Worm (Caenorhabditis elegans) whole organism, L4 larva: ENCODE data around the gene mrps-34.

Experiments used
- F10B5.3 ChIP-seq: sonication (generic microtip); optimal IDR thresholded peaks from 2 replicates; lab custom pipeline; 2016; ENCODE audit warnings: mild to moderate bottlenecking, missing genetic modification characterization, missing compliant biosample characterization
- F26F4.8 ChIP-seq: fragments of 200-800 bp; sonication (Bioruptor generic); conservative IDR thresholded peaks from 2 replicates; pipeline ENCODE4 v1.3.6; 2022; ENCODE audit warnings: missing genetic modification characterization, missing compliant biosample characterization
- F37D6.2 ChIP-seq: sonication (generic microtip); optimal IDR thresholded peaks from 2 replicates; lab custom pipeline; 2016; ENCODE audit warnings: mild to moderate bottlenecking, missing genetic modification characterization, missing compliant biosample characterization
- T20F7.1 ChIP-seq: fragments of 200-800 bp; sonication (Bioruptor generic); optimal IDR thresholded peaks from 2 replicates; lab custom pipeline; 2018; ENCODE audit warnings: mild to moderate bottlenecking, missing genetic modification characterization, missing compliant biosample characterization
- T26A8.4 ChIP-seq: fragments of 200-800 bp; sonication (Bioruptor generic); IDR thresholded peaks from 2 replicates; pipeline ENCODE4 v1.3.6; 2022; ENCODE audit warnings: missing genetic modification characterization, missing compliant biosample characterization
- ZK546.5 ChIP-seq, 2 experiments: sonication (generic microtip); optimal IDR thresholded peaks; 2 replicates each; lab custom pipeline; 2017; ENCODE audit warnings: missing biosample characterization in 2 of 2, missing genetic modification characterization in 2 of 2
- aha-1 ChIP-seq: fragments of 150-350 bp; peaks from one replicate; lab custom pipeline; 2014; ENCODE audit warnings: missing biosample characterization, missing genetic modification characterization
- dmd-8 ChIP-seq: fragments of 200-800 bp; sonication (Bioruptor generic); IDR thresholded peaks from 2 replicates; pipeline ENCODE4 v1.3.6; 2022; ENCODE audit warnings: missing genetic modification characterization, missing compliant biosample characterization
- dpl-1 ChIP-seq: fragments of 150-350 bp; optimal IDR thresholded peaks from 2 replicates; lab custom pipeline; 2014; ENCODE audit warnings: missing biosample characterization, missing genetic modification reagents, missing genetic modification characterization
- duxl-1 ChIP-seq: sonication (generic microtip); optimal IDR thresholded peaks from 2 replicates; lab custom pipeline; 2016; ENCODE audit warnings: mild to moderate bottlenecking, missing genetic modification characterization, moderate library complexity, missing compliant biosample characterization; ENCODE audit not compliant: poor library complexity
- gei-8 ChIP-seq: fragments of 200-800 bp; sonication (Bioruptor generic); optimal IDR thresholded peaks from 2 replicates; lab custom pipeline; 2018; ENCODE audit warnings: mild to moderate bottlenecking, missing genetic modification characterization, missing compliant biosample characterization
- hif-1 ChIP-seq, 2 experiments: sonication (generic microtip); optimal IDR thresholded peaks; 2 replicates each; lab custom pipeline; 2016 to 2017; ENCODE audit warnings: missing compliant biosample characterization in 2 of 2, missing genetic modification characterization in 2 of 2, missing genetic modification reagents in 2 of 2, missing genotype in 2 of 2, mild to moderate bottlenecking in 1 of 2
- hlh-11 ChIP-seq: fragments of 200-800 bp; sonication (Bioruptor generic); optimal IDR thresholded peaks from 2 replicates; lab custom pipeline; 2018; ENCODE audit warnings: mild to moderate bottlenecking, missing genetic modification characterization, missing compliant biosample characterization
- hlh-30 ChIP-seq: sonication (generic microtip); optimal IDR thresholded peaks from 2 replicates; lab custom pipeline; 2017; ENCODE audit warnings: antibody characterized with exemption, mild to moderate bottlenecking, missing genetic modification characterization, missing compliant biosample characterization; ENCODE audit not compliant: insufficient read depth
- hmg-1.1 ChIP-seq: fragments of 200-800 bp; sonication (Bioruptor generic); IDR thresholded peaks from 2 replicates; pipeline ENCODE4 v1.3.6; 2022; ENCODE audit warnings: missing genetic modification reagents, missing genetic modification characterization, missing compliant biosample characterization
- jun-1 ChIP-seq: fragments of 150-350 bp; optimal IDR thresholded peaks from 2 replicates; lab custom pipeline; 2014; ENCODE audit warnings: missing biosample characterization, missing genetic modification reagents, missing genetic modification characterization
- lin-1 ChIP-seq: fragments of 200-800 bp; sonication (Bioruptor generic); IDR thresholded peaks from 2 replicates; pipeline ENCODE4 v1.3.6; 2022; ENCODE audit warnings: missing genetic modification reagents, missing genetic modification characterization, missing compliant biosample characterization
- lsy-2 ChIP-seq, 2 experiments: fragments of 150-350 bp in 1 of 2; sonication (generic microtip) in 1 of 2; optimal IDR thresholded peaks; 2 replicates each; lab custom pipeline; 2014 to 2017; ENCODE audit warnings: missing biosample characterization in 2 of 2, missing genetic modification characterization in 2 of 2
- madf-9 ChIP-seq: fragments of 200-800 bp; sonication (Bioruptor generic); conservative IDR thresholded peaks from 2 replicates; pipeline ENCODE4 v1.3.6; 2022; ENCODE audit warnings: missing genetic modification reagents, missing genetic modification characterization, missing compliant biosample characterization
- mdt-29 ChIP-seq: fragments of 200-800 bp; sonication (Bioruptor generic); IDR thresholded peaks from 2 replicates; pipeline ENCODE4 v1.3.6; 2022; ENCODE audit warnings: missing genetic modification reagents, missing genetic modification characterization, missing compliant biosample characterization
- nhr-102 ChIP-seq: sonication (generic microtip); optimal IDR thresholded peaks from 2 replicates; lab custom pipeline; 2016; ENCODE audit warnings: mild to moderate bottlenecking, missing genetic modification characterization, moderate library complexity, missing compliant biosample characterization
- nhr-11 ChIP-seq: fragments of 150-350 bp; optimal IDR thresholded peaks from 2 replicates; lab custom pipeline; 2014; ENCODE audit warnings: missing biosample characterization, missing genetic modification characterization
- nhr-111 ChIP-seq: fragments of 200-800 bp; sonication (Bioruptor generic); optimal IDR thresholded peaks from 2 replicates; lab custom pipeline; 2018; ENCODE audit warnings: mild to moderate bottlenecking, missing genetic modification characterization, missing compliant biosample characterization
- nhr-237 ChIP-seq: sonication (generic microtip); optimal IDR thresholded peaks from 2 replicates; lab custom pipeline; 2017; ENCODE audit warnings: missing biosample characterization, missing genetic modification characterization
- nhr-25 ChIP-seq: sonication (generic microtip); optimal IDR thresholded peaks from 2 replicates; lab custom pipeline; 2017; ENCODE audit warnings: missing genetic modification characterization, mild to moderate bottlenecking, missing compliant biosample characterization, antibody characterized with exemption, moderate library complexity, borderline replicate concordance; ENCODE audit not compliant: insufficient read depth
- nhr-41 ChIP-seq: fragments of 200-800 bp; sonication (Bioruptor generic); IDR thresholded peaks from 2 replicates; pipeline ENCODE4 v1.3.6; 2022; ENCODE audit warnings: missing genetic modification reagents, missing genetic modification characterization, missing compliant biosample characterization
- nhr-76 ChIP-seq: fragments of 150-350 bp; optimal IDR thresholded peaks from 2 replicates; lab custom pipeline; 2014; ENCODE audit warnings: missing biosample characterization, missing genetic modification characterization
- pha-4 ChIP-seq, 2 experiments: fragments of 150-350 bp in 1 of 2; fragments of 200-800 bp in 1 of 2; sonication (Bioruptor generic) in 1 of 2; IDR thresholded peaks in 1 of 2; optimal IDR thresholded peaks in 1 of 2; 2 replicates each; pipeline versions ENCODE4 v1.3.6 to Lab custom; 2014 to 2022; ENCODE audit warnings: missing genetic modification characterization in 2 of 2, missing genetic modification reagents in 2 of 2, missing biosample characterization in 1 of 2, missing compliant biosample characterization in 1 of 2
- php-3 ChIP-seq: fragments of 200-800 bp; sonication (Bioruptor generic); IDR thresholded peaks from 2 replicates; pipeline ENCODE4 v1.3.6; 2022; ENCODE audit warnings: missing genetic modification reagents, missing genetic modification characterization, missing compliant biosample characterization
- rbr-2 ChIP-seq: sonication (generic microtip); optimal IDR thresholded peaks from 2 replicates; lab custom pipeline; 2016; ENCODE audit warnings: missing genotype, missing genetic modification characterization, missing compliant biosample characterization
- saeg-2 ChIP-seq: fragments of 200-800 bp; sonication (Bioruptor generic); IDR thresholded peaks from 2 replicates; pipeline ENCODE4 v1.3.6; 2022; ENCODE audit warnings: missing genetic modification reagents, missing genetic modification characterization, missing compliant biosample characterization
- snpc-4 ChIP-seq: fragments of 150-350 bp; optimal IDR thresholded peaks from 2 replicates; lab custom pipeline; 2014; ENCODE audit warnings: missing biosample characterization, missing genetic modification characterization
- spr-3 ChIP-seq: fragments of 200-800 bp; sonication (Bioruptor generic); optimal IDR thresholded peaks from 2 replicates; lab custom pipeline; 2018; ENCODE audit warnings: mild to moderate bottlenecking, missing genetic modification characterization, missing compliant biosample characterization
- unc-39 ChIP-seq: sonication (generic microtip); optimal IDR thresholded peaks from 2 replicates; lab custom pipeline; 2017; ENCODE audit warnings: missing biosample characterization, missing genetic modification characterization
- unc-62 ChIP-seq, 3 experiments: fragments of 150-350 bp in 1 of 3; sonication (generic microtip); optimal IDR thresholded peaks in 2 of 3; peaks in 1 of 3; 1 replicate in 1 of 3; 2 replicates in 2 of 3; lab custom pipeline; 2014 to 2017; ENCODE audit warnings: missing biosample characterization in 3 of 3, missing genetic modification characterization in 3 of 3, missing genetic modification reagents in 3 of 3, missing genotype in 1 of 3
- vab-7 ChIP-seq: fragments of 200-800 bp; sonication (Bioruptor generic); IDR thresholded peaks from 2 replicates; pipeline ENCODE4 v1.3.6; 2022; ENCODE audit warnings: missing genetic modification reagents, missing genetic modification characterization, missing compliant biosample characterization
- zag-1 ChIP-seq: fragments of 150-350 bp; optimal IDR thresholded peaks from 2 replicates; lab custom pipeline; 2014; ENCODE audit warnings: missing biosample characterization, missing genetic modification characterization
- zfp-2 ChIP-seq: sonication (generic microtip); optimal IDR thresholded peaks from 2 replicates; lab custom pipeline; 2016; ENCODE audit warnings: mild to moderate bottlenecking, missing genetic modification characterization, missing compliant biosample characterization
- ztf-7 ChIP-seq: fragments of 150-350 bp; optimal IDR thresholded peaks from 2 replicates; lab custom pipeline; 2014; ENCODE audit warnings: missing biosample characterization, missing genetic modification characterization

Gene mrps-34

ce11 chrIII:4560393-4560890 is 18.2 kb upstream of the mrps-34 start (continued):
- no peak for TF ChIP-seq spr-3 (GFP tag; lab: Kevin White, UChicago)
- peak; percentile 34 for TF ChIP-seq nhr-11 (tag; lab: Kevin White, UChicago)
- peak; percentile 72 for TF ChIP-seq pha-4 (GFP tag; IDR thresholded peaks at IDR 0.05; lab: Robert Waterston, UW)
- TF ChIP-seq pha-4 (tag; optimal IDR thresholded peaks at IDR 0.05; lab: Kevin White, UChicago): peak; percentile 83
- no peak for TF ChIP-seq zfp-2 (tag; lab: Kevin White, UChicago)
- no peak for TF ChIP-seq zag-1 (tag; lab: Kevin White, UChicago)
- TF ChIP-seq unc-39: no peak
- TF ChIP-seq vab-7 (GFP tag; lab: Robert Waterston, UW): 0 out of 2 replicates have a peak, but pooled peaks have one; percentile 30
- TF ChIP-seq snpc-4 (tag; lab: Kevin White, UChicago): no peak
- TF ChIP-seq F26F4.8 (GFP tag; lab: Robert Waterston, UW): no peak
- TF ChIP-seq mdt-29: no peak
- no peak for TF ChIP-seq nhr-237
- peak in 1 of 2 experiments; percentile 59 for TF ChIP-seq hif-1 (tag; optimal IDR thresholded peaks at IDR 0.05; lab: Kevin White, UChicago)
- peak; percentile 8 for TF ChIP-seq gei-8 (GFP tag; lab: Kevin White, UChicago)
- TF ChIP-seq F10B5.3 (tag; lab: Kevin White, UChicago): peak; percentile 62
- TF ChIP-seq F37D6.2: peak; percentile 59
- TF ChIP-seq T26A8.4 (GFP tag; lab: Robert Waterston, UW): peak; percentile 78
- no peak; the same call in 1 of the 2 replicates for TF ChIP-seq saeg-2 (GFP tag; lab: Robert Waterston, UW)
- peak in 1 of 2 experiments; percentile 86 for TF ChIP-seq unc-62 (GFP tag; optimal IDR thresholded peaks at IDR 0.05 in 1 of 2; lab: Kevin White, UChicago)
- TF ChIP-seq unc-62 (tag; optimal IDR thresholded peaks at IDR 0.05; lab: Kevin White, UChicago): no peak
- TF ChIP-seq hlh-30 (tag; lab: Kevin White, UChicago): peak; percentile 84
- peak; percentile 45 for TF ChIP-seq nhr-102 (tag; lab: Kevin White, UChicago)
- TF ChIP-seq ztf-7 (tag; lab: Kevin White, UChicago): no peak
- TF ChIP-seq aha-1 (tag; lab: Kevin White, UChicago): peak; percentile 95
- peak; percentile 56 for TF ChIP-seq dpl-1 (GFP tag; lab: Kevin White, UChicago)
- peak; percentile 91 for TF ChIP-seq nhr-25
- TF ChIP-seq duxl-1 (tag; lab: Kevin White, UChicago): peak; percentile 63
- TF ChIP-seq nhr-111 (GFP tag; lab: Kevin White, UChicago): no peak
- TF ChIP-seq hlh-11 (tag; lab: Kevin White, UChicago): peak; percentile 95
- no peak for TF ChIP-seq dmd-8 (GFP tag; lab: Robert Waterston, UW)
- peak; percentile 91 for TF ChIP-seq madf-9 (GFP tag; lab: Robert Waterston, UW)
- no peak for TF ChIP-seq jun-1
- TF ChIP-seq ZK546.5 (tag; optimal IDR thresholded peaks at IDR 0.05; lab: Kevin White, UChicago): no peak
- TF ChIP-seq lin-1 (GFP tag; lab: Robert Waterston, UW): peak; percentile 66; the same call in 1 of the 2 replicates
- TF ChIP-seq nhr-76 (tag; lab: Kevin White, UChicago): no peak
- no peak for TF ChIP-seq T20F7.1 (GFP tag; lab: Kevin White, UChicago)
- 0 out of 2 replicates have a peak, but pooled peaks have one; percentile 39 for TF ChIP-seq php-3
- TF ChIP-seq nhr-41 (GFP tag; lab: Robert Waterston, UW): peak; percentile 77; the same call in 1 of the 2 replicates

ce11 chrIII:4555345-4555744 is 13.1 kb upstream of the mrps-34 start:
- peak in 1 of 2 experiments; percentile 14 for TF ChIP-seq lsy-2 (tag; optimal IDR thresholded peaks at IDR 0.05; lab: Kevin White, UChicago)
- no peak for TF ChIP-seq nhr-102 (tag; lab: Kevin White, UChicago)
- TF ChIP-seq rbr-2 (tag; lab: Kevin White, UChicago): peak; percentile 15
- peak; percentile 31; the same call in 1 of the 2 replicates for TF ChIP-seq hmg-1.1
